Worm (Caenorhabditis elegans): ENCODE results near the gene C27B7.7.
A peak's percentile ranks its signal among the peaks of the same experiment; 100 is the strongest.

C27B7.7 gene

ce11 chrIV:8949078-8950039, 42.5 kb downstream of the C27B7.7 start (continued):
- TF ChIP-seq Y53G8AR.9 (GFP tag; conservative IDR thresholded peaks at IDR 0.05) = 0 out of 2 replicates have a peak, but pooled peaks have one; percentile 65
- no peak for TF ChIP-seq dpl-1 (GFP tag; optimal IDR thresholded peaks at IDR 0.05)
- TF ChIP-seq tbx-9 (tag; optimal IDR thresholded peaks at IDR 0.05; ENCODE audit: borderline replicate concordance) = no peak
- TF ChIP-seq ztf-26 (tag; optimal IDR thresholded peaks at IDR 0.05) = peak; percentile 86
- 0 out of 2 replicates have a peak, but pooled peaks have one; percentile 29 for TF ChIP-seq cebp-1 (GFP tag; IDR thresholded peaks at IDR 0.05)
- TF ChIP-seq cebp-1 (tag; optimal IDR thresholded peaks at IDR 0.05) = peak; percentile 82
- TF ChIP-seq let-607 (tag; optimal IDR thresholded peaks at IDR 0.05) = peak in 1 of 2 experiments; percentile 68
- peak; percentile 78 for TF ChIP-seq chd-7 (tag; optimal IDR thresholded peaks at IDR 0.05)
- TF ChIP-seq lin-40 (tag; optimal IDR thresholded peaks at IDR 0.05) = peak; percentile 94
- TF ChIP-seq C06A6.2 (GFP tag; conservative IDR thresholded peaks at IDR 0.05) = peak; percentile 67
- TF ChIP-seq K11D2.4 (GFP tag; IDR thresholded peaks at IDR 0.05) = peak; percentile 68
- TF ChIP-seq nhr-80 (tag; optimal IDR thresholded peaks at IDR 0.05) = peak; percentile 66
- no peak for TF ChIP-seq attf-6 (GFP tag; IDR thresholded peaks at IDR 0.05)
- TF ChIP-seq ekl-4 (GFP tag; IDR thresholded peaks at IDR 0.05) = peak; percentile 42; the same call in 1 of the 2 replicates
- TF ChIP-seq sptf-2 (GFP tag; optimal IDR thresholded peaks at IDR 0.05) = no peak

- TF ChIP-seq ZK185.1 (tag; optimal IDR thresholded peaks at IDR 0.05; ENCODE audit: poor library complexity, severe bottlenecking) (no peak), let-607 (tag; optimal IDR thresholded peaks at IDR 0.05) (peak; percentile 63 to 85), nhr-80 (tag; optimal IDR thresholded peaks at IDR 0.05) (peak; percentile 66), F22D6.2 (tag; optimal IDR thresholded peaks at IDR 0.05) (no peak), cebp-1 (GFP tag; IDR thresholded peaks at IDR 0.05) (no peak), cebp-1 (tag; optimal IDR thresholded peaks at IDR 0.05) (peak; percentile 8)
These were observed 45.2 kb downstream of the C27B7.7 start for ce11 chrIV:8951953-8952567.

DNA sequence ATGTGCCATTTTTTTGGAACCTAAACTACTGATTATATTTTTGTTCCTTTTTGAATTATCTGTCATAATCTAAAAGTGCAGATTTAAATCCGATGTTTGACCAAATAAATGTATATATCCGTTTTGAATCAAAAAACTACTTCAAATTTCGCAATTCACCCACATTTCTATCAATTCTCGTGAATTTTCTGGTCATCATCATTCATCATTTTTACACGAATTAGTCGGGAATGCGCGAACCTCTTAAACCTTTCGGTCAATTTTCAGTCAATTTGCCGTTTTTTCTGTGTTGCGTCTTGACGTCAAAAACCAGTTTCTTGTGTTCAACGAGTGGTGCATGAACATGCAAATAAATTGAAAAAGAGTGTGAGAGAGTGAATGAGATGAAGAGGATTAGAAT, 47.3 kb downstream of the C27B7.7 start:
- TF ChIP-seq bed-1 (GFP tag; IDR thresholded peaks at IDR 0.05) (no peak), lin-40 (tag; optimal IDR thresholded peaks at IDR 0.05) (peak; percentile 14), nhr-80 (tag; optimal IDR thresholded peaks at IDR 0.05) (no peak), cebp-1 (GFP tag; IDR thresholded peaks at IDR 0.05) (no peak), cebp-1 (tag; optimal IDR thresholded peaks at IDR 0.05) (peak; percentile 74)

DNA sequence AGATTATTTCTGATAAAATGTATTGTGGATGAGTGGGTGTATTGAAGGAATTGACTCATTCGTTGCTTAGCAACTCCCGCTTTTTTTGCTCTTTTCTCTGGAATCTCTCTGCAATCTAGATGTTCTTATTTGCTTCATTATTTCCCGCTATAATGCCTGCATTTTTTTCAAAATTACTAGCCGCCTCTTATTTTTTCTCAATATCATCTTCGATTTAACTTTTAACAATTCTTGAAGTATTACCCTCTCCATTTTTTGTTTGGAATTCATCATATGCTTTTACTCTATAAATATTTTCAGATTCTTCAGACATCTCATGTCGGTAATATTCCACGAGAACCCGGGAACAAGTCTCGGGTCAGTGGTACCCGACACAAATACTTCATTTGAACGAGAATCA, 49.3 kb downstream of the C27B7.7 start, which contains the start of gene tpra-1:
Gene tpra-1 (plus strand): TSS at position 301 of the 400 bp plus-strand sequence.
- TF ChIP-seq lag-1 (GFP tag; IDR thresholded peaks at IDR 0.05) (no peak), him-1 (tag; optimal IDR thresholded peaks at IDR 0.05) (no peak), lin-35 (GFP tag; optimal IDR thresholded peaks at IDR 0.05) (no peak), let-526 (GFP tag; IDR thresholded peaks at IDR 0.05) (no peak), lin-54 (GFP tag; optimal IDR thresholded peaks at IDR 0.05) (no peak), ztf-3 (GFP tag; optimal IDR thresholded peaks at IDR 0.05) (no peak), ztf-25 (GFP tag; IDR thresholded peaks at IDR 0.05) (no peak), nhr-179 (tag; optimal IDR thresholded peaks at IDR 0.05) (no peak), lin-26 (GFP tag; IDR thresholded peaks at IDR 0.05) (no peak), F37B4.10 (GFP tag; IDR thresholded peaks at IDR 0.05) (no peak), T07F8.4 (tag; optimal IDR thresholded peaks at IDR 0.05) (no peak), ztf-18 (tag; optimal IDR thresholded peaks at IDR 0.05) (no peak), cebp-2 (GFP tag; IDR thresholded peaks at IDR 0.05) (no peak), ekl-4 (GFP tag; IDR thresholded peaks at IDR 0.05) (no peak), hmg-1.2 (GFP tag; IDR thresholded peaks at IDR 0.05) (no peak), hsf-1 (GFP tag; IDR thresholded peaks at IDR 0.05) (no peak), die-1 (tag; optimal IDR thresholded peaks at IDR 0.05) (no peak), ztf-6 (GFP tag; IDR thresholded peaks at IDR 0.05) (no peak), hlh-12 (tag; optimal IDR thresholded peaks at IDR 0.05) (no peak)
